Worm (Caenorhabditis elegans): ENCODE results near the gene ZC116.5.

ZC116.5 gene

ce11 chrV:12586793-12587192 lies 22.0 kb downstream of the ZC116.5 start:
- TF ChIP-seq C16A3.4 (tag; optimal IDR thresholded peaks at IDR 0.05) (no peak), ets-5 (GFP tag; IDR thresholded peaks at IDR 0.05) (no peak), aha-1 (tag; optimal IDR thresholded peaks at IDR 0.05) (no peak), sox-4 (tag; optimal IDR thresholded peaks at IDR 0.05) (no peak), fkh-8 (tag; optimal IDR thresholded peaks at IDR 0.05) (peak; percentile 42), lin-14 (GFP tag; optimal IDR thresholded peaks at IDR 0.05) (no peak), elt-2 (tag; optimal IDR thresholded peaks at IDR 0.05) (no peak), pax-3 (tag; optimal IDR thresholded peaks at IDR 0.05) (peak; percentile 79), C34B4.2 (tag; optimal IDR thresholded peaks at IDR 0.05) (no peak), dsc-1 (tag; optimal IDR thresholded peaks at IDR 0.05) (peak; percentile 76)

ce11 chrV:12584771-12585170 lies 24.0 kb downstream of the ZC116.5 start:
- peak; percentile 34 for TF ChIP-seq lin-14 (GFP tag; optimal IDR thresholded peaks at IDR 0.05)
- TF ChIP-seq pax-3 (tag; optimal IDR thresholded peaks at IDR 0.05): peak; percentile 5
- TF ChIP-seq nhr-20 (tag; optimal IDR thresholded peaks at IDR 0.05): no peak

ce11 chrV:12583421-12583820 lies 25.3 kb downstream of the ZC116.5 start:
- TF ChIP-seq lin-35 (GFP tag; optimal IDR thresholded peaks at IDR 0.05) (no peak), nhr-71 (tag; optimal IDR thresholded peaks at IDR 0.05) (peak; percentile 24), lin-14 (GFP tag; optimal IDR thresholded peaks at IDR 0.05) (peak; percentile 52), tbx-2 (tag; optimal IDR thresholded peaks at IDR 0.05) (peak; percentile 25), efl-1 (optimal IDR thresholded peaks at IDR 0.05) (no peak), efl-1 (GFP tag; optimal IDR thresholded peaks at IDR 0.05 in 1 of 2) (peak in 1 of 2 experiments; percentile 20), F16B12.6 (tag; optimal IDR thresholded peaks at IDR 0.05) (no peak)

ce11 chrV:12579299-12579698 lies 29.5 kb downstream of the ZC116.5 start, which contains the start of gene E02A10.3:
TSS of gene E02A10.3 (plus strand) at chrV:12579599.
- TF ChIP-seq dsc-1 (tag; optimal IDR thresholded peaks at IDR 0.05): no peak
- no peak for TF ChIP-seq aly-2 (tag; optimal IDR thresholded peaks at IDR 0.05)
- TF ChIP-seq nhr-84 (tag; optimal IDR thresholded peaks at IDR 0.05): no peak
- TF ChIP-seq unc-62 (GFP tag; optimal IDR thresholded peaks at IDR 0.05): no peak
- TF ChIP-seq nhr-237 (tag; optimal IDR thresholded peaks at IDR 0.05): no peak

- no peak for TF ChIP-seq ztf-11 (tag; optimal IDR thresholded peaks at IDR 0.05)
- TF ChIP-seq pag-3 (tag; optimal IDR thresholded peaks at IDR 0.05; ENCODE audit: borderline replicate concordance, insufficient read depth): no peak
- no peak for TF ChIP-seq lin-14 (GFP tag; optimal IDR thresholded peaks at IDR 0.05)
- no peak for TF ChIP-seq pqm-1 (tag; optimal IDR thresholded peaks at IDR 0.05)
- TF ChIP-seq elt-3 (tag; optimal IDR thresholded peaks at IDR 0.05): no peak
- no peak for TF ChIP-seq ceh-8 (GFP tag; optimal IDR thresholded peaks at IDR 0.05)
- no peak for TF ChIP-seq sox-4 (tag; optimal IDR thresholded peaks at IDR 0.05)
- TF ChIP-seq mdl-1 (tag; optimal IDR thresholded peaks at IDR 0.05): no peak
- no peak for TF ChIP-seq C34B4.2 (tag; optimal IDR thresholded peaks at IDR 0.05)
- no peak for TF ChIP-seq unc-130 (tag; optimal IDR thresholded peaks at IDR 0.05)
These were observed 32.2 kb downstream of the ZC116.5 start, which contains the start of gene grl-23 for ce11 chrV:12576495-12576947. TSS of gene grl-23 (minus strand) at chrV:12576897.

- TF ChIP-seq ceh-8 (GFP tag; optimal IDR thresholded peaks at IDR 0.05) (peak; percentile 68), C04F5.9 (tag; optimal IDR thresholded peaks at IDR 0.05) (no peak)
These were observed 32.9 kb downstream of the ZC116.5 start for ce11 chrV:12575846-12576245.

- TF ChIP-seq fkh-8 (tag; optimal IDR thresholded peaks at IDR 0.05): peak; percentile 42
- TF ChIP-seq pax-3 (tag; optimal IDR thresholded peaks at IDR 0.05): peak; percentile 60
- no peak for TF ChIP-seq rnt-1 (tag; optimal IDR thresholded peaks at IDR 0.05)
- TF ChIP-seq irx-1 (tag; optimal IDR thresholded peaks at IDR 0.05): no peak
- TF ChIP-seq dsc-1 (tag; optimal IDR thresholded peaks at IDR 0.05): peak; percentile 69
- TF ChIP-seq lir-3 (tag; optimal IDR thresholded peaks at IDR 0.05; ENCODE audit: poor library complexity): no peak
These were observed 38.5 kb downstream of the ZC116.5 start for ce11 chrV:12570271-12570670.
